Worm (Caenorhabditis elegans) whole organism, L1 larva: ENCODE results near the gene smex-1.

Experiments
- ama-1 ChIP-seq: fragments of 150-350 bp; optimal IDR thresholded peaks from 2 replicates; lab custom pipeline; 2014
- ceh-8 ChIP-seq: fragments of 200-800 bp; sonication (Bioruptor generic); optimal IDR thresholded peaks from 2 replicates; lab custom pipeline; 2018; ENCODE audit warnings: mild to moderate bottlenecking, missing genetic modification characterization, moderate library complexity, missing compliant biosample characterization
- efl-1 ChIP-seq, 4 experiments: fragments of 150-350 bp; optimal IDR thresholded peaks in 3 of 4; peaks in 1 of 4; 1 replicate in 1 of 4; 2 replicates in 3 of 4; lab custom pipeline; 2014; ENCODE audit warnings: missing biosample characterization in 2 of 4, missing genetic modification characterization in 2 of 4, missing genetic modification reagents in 2 of 4
- mep-1 ChIP-seq: fragments of 150-350 bp; optimal IDR thresholded peaks from 2 replicates; lab custom pipeline; 2014; ENCODE audit warnings: missing biosample characterization, missing genetic modification characterization
- nhr-11 ChIP-seq: fragments of 150-350 bp; optimal IDR thresholded peaks from 2 replicates; lab custom pipeline; 2014; ENCODE audit warnings: missing biosample characterization, missing genetic modification characterization
- nhr-12 ChIP-seq: sonication (generic microtip); optimal IDR thresholded peaks from 2 replicates; lab custom pipeline; 2017; ENCODE audit warnings: missing biosample characterization, missing genetic modification characterization
- nhr-90 ChIP-seq: sonication (generic microtip); optimal IDR thresholded peaks from 2 replicates; lab custom pipeline; 2016; ENCODE audit warnings: mild to moderate bottlenecking, missing genetic modification characterization, missing compliant biosample characterization; ENCODE audit not compliant: poor library complexity
- skn-1 ChIP-seq: fragments of 150-350 bp; optimal IDR thresholded peaks from 2 replicates; lab custom pipeline; 2014; ENCODE audit warnings: missing biosample characterization, missing genetic modification characterization
- snu-23 ChIP-seq: sonication (generic microtip); optimal IDR thresholded peaks from 2 replicates; lab custom pipeline; 2016; ENCODE audit warnings: missing genetic modification characterization, missing compliant biosample characterization
- unc-130 ChIP-seq: fragments of 150-350 bp; optimal IDR thresholded peaks from 2 replicates; lab custom pipeline; 2017; ENCODE audit warnings: missing biosample characterization, missing genetic modification characterization, inconsistent platforms
- xbp-1 ChIP-seq: sonication (generic microtip); optimal IDR thresholded peaks from 2 replicates; lab custom pipeline; 2016; ENCODE audit warnings: missing genetic modification characterization, missing compliant biosample characterization
- ztf-11 ChIP-seq, 2 experiments: sonication (generic microtip); optimal IDR thresholded peaks; 2 replicates each; lab custom pipeline; 2016 to 2017; ENCODE audit warnings: missing genetic modification characterization in 2 of 2, missing biosample characterization in 1 of 2, missing compliant biosample characterization in 1 of 2

DNA sequence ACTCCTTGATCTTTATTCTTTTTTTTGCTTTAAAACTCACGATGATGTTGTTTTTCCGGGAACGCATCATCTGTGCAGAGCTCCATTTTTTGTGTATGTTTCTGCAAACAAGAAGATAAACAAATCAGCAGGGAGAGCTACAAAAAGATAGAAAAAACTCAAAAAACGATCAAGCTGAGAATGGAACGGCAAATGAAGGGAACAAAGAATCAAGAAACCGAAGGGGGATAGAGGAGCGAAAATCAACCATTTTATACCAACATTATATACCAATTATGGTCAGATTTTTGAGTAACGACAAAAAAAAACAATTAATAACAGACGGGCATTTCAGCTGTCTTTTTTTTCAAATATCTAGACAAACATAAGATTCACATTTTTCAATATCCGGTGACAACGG, 11.0 kb downstream of the smex-1 start, which contains the start of gene slc-17.5:
- TF ChIP-seq ztf-11 (tag; optimal IDR thresholded peaks at IDR 0.05; lab: Kevin White, UChicago): no peak
- no peak for TF ChIP-seq xbp-1
- no peak for TF ChIP-seq ceh-8 (GFP tag; lab: Kevin White, UChicago)
- TF ChIP-seq ama-1: no peak
- no peak for TF ChIP-seq skn-1 (tag; lab: Kevin White, UChicago)
- no peak for TF ChIP-seq nhr-90 (tag; lab: Kevin White, UChicago)
- no peak for TF ChIP-seq mep-1 (tag; lab: Kevin White, UChicago)
- no peak for TF ChIP-seq unc-130
- no peak for TF ChIP-seq efl-1 (optimal IDR thresholded peaks at IDR 0.05; lab: Kevin White, UChicago)
- no peak for TF ChIP-seq efl-1 (GFP tag; optimal IDR thresholded peaks at IDR 0.05 in 1 of 2; lab: Kevin White, UChicago)
- no peak for TF ChIP-seq snu-23 (GFP tag; lab: Kevin White, UChicago)
- TF ChIP-seq nhr-11 (tag; lab: Kevin White, UChicago): no peak
- TF ChIP-seq nhr-12 (tag; lab: Kevin White, UChicago): no peak
